Fruit fly (Drosophila melanogaster): ENCODE results near the gene Cyp4d2.

The Cyp4d2 gene

dm6 chrX:2208641-2209241 lies 32.9 kb downstream of the Cyp4d2 start:
- TF ChIP-seq h (optimal IDR thresholded peaks at IDR 0.05) (no peak), psq (optimal IDR thresholded peaks at IDR 0.05) (no peak), Myc (optimal IDR thresholded peaks at IDR 0.05) (no peak), insv (optimal IDR thresholded peaks at IDR 0.05) (no peak), Sin3A (optimal IDR thresholded peaks at IDR 0.05) (no peak)

- no peak for TF ChIP-seq Myc (optimal IDR thresholded peaks at IDR 0.05)
- no peak for TF ChIP-seq Sin3A (optimal IDR thresholded peaks at IDR 0.05)
- TF ChIP-seq psq (optimal IDR thresholded peaks at IDR 0.05) = no peak
- TF ChIP-seq h (optimal IDR thresholded peaks at IDR 0.05) = no peak
- TF ChIP-seq ttk (optimal IDR thresholded peaks at IDR 0.05) = no peak
- TF ChIP-seq insv (optimal IDR thresholded peaks at IDR 0.05) = no peak
These were observed 36.6 kb downstream of the Cyp4d2 start for dm6 chrX:2212327-2212820.

dm6 chrX:2213759-2214406 lies 38.1 kb downstream of the Cyp4d2 start, which contains the start of gene SmydA-8:
SmydA-8 (minus strand) TSS chrX:2213809.
- TF ChIP-seq Sin3A (optimal IDR thresholded peaks at IDR 0.05) = no peak
- no peak for TF ChIP-seq insv (optimal IDR thresholded peaks at IDR 0.05)
- no peak for TF ChIP-seq Myc (optimal IDR thresholded peaks at IDR 0.05)
- TF ChIP-seq psq (optimal IDR thresholded peaks at IDR 0.05) = no peak
- no peak for TF ChIP-seq ttk (optimal IDR thresholded peaks at IDR 0.05)
- no peak for TF ChIP-seq h (optimal IDR thresholded peaks at IDR 0.05)

dm6 chrX:2218455-2218854 lies 42.6 kb downstream of the Cyp4d2 start:
- TF ChIP-seq h (optimal IDR thresholded peaks at IDR 0.05) (no peak), Myc (optimal IDR thresholded peaks at IDR 0.05) (no peak), Sin3A (optimal IDR thresholded peaks at IDR 0.05) (no peak), psq (optimal IDR thresholded peaks at IDR 0.05) (no peak), ttk (optimal IDR thresholded peaks at IDR 0.05) (no peak), insv (optimal IDR thresholded peaks at IDR 0.05) (no peak)

- TF ChIP-seq ttk (optimal IDR thresholded peaks at IDR 0.05) = no peak
- TF ChIP-seq h (optimal IDR thresholded peaks at IDR 0.05) = no peak
- TF ChIP-seq insv (optimal IDR thresholded peaks at IDR 0.05) = no peak
- TF ChIP-seq psq (optimal IDR thresholded peaks at IDR 0.05) = no peak
- no peak for TF ChIP-seq Myc (optimal IDR thresholded peaks at IDR 0.05)
- no peak for TF ChIP-seq Sin3A (optimal IDR thresholded peaks at IDR 0.05)
These were observed 43.4 kb downstream of the Cyp4d2 start for dm6 chrX:2219246-2219645.

- TF ChIP-seq h (optimal IDR thresholded peaks at IDR 0.05) = no peak
- no peak for TF ChIP-seq insv (optimal IDR thresholded peaks at IDR 0.05)
These were observed 44.1 kb downstream of the Cyp4d2 start for dm6 chrX:2219899-2220298.

dm6 chrX:2221598-2221997 lies 45.8 kb downstream of the Cyp4d2 start:
- TF ChIP-seq psq (optimal IDR thresholded peaks at IDR 0.05) = no peak
- TF ChIP-seq Sin3A (optimal IDR thresholded peaks at IDR 0.05) = no peak
- TF ChIP-seq ttk (optimal IDR thresholded peaks at IDR 0.05) = no peak
- no peak for TF ChIP-seq insv (optimal IDR thresholded peaks at IDR 0.05)
- no peak for TF ChIP-seq h (optimal IDR thresholded peaks at IDR 0.05)
- no peak for TF ChIP-seq Myc (optimal IDR thresholded peaks at IDR 0.05)

dm6 chrX:2222181-2222790 lies 46.5 kb downstream of the Cyp4d2 start, which contains the start of gene Vinc:
Vinc (minus strand) TSS chrX:2222567.
- TF ChIP-seq h (optimal IDR thresholded peaks at IDR 0.05) (no peak), ttk (optimal IDR thresholded peaks at IDR 0.05) (no peak), psq (optimal IDR thresholded peaks at IDR 0.05) (no peak), insv (optimal IDR thresholded peaks at IDR 0.05) (no peak), Myc (optimal IDR thresholded peaks at IDR 0.05) (no peak), Sin3A (optimal IDR thresholded peaks at IDR 0.05) (no peak)

- TF ChIP-seq h (optimal IDR thresholded peaks at IDR 0.05) = no peak
- TF ChIP-seq Myc (optimal IDR thresholded peaks at IDR 0.05) = no peak
- no peak for TF ChIP-seq psq (optimal IDR thresholded peaks at IDR 0.05)
- TF ChIP-seq Sin3A (optimal IDR thresholded peaks at IDR 0.05) = no peak
- no peak for TF ChIP-seq insv (optimal IDR thresholded peaks at IDR 0.05)
- no peak for TF ChIP-seq ttk (optimal IDR thresholded peaks at IDR 0.05)
These were observed 47.6 kb downstream of the Cyp4d2 start, which contains the start of gene CG14052 for dm6 chrX:2223454-2223853. CG14052 (plus strand) TSS chrX:2223754.

dm6 chrX:2225138-2225537 lies 49.3 kb downstream of the Cyp4d2 start, which contains the start of gene pcx:
pcx (plus strand) TSS chrX:2225296.
- TF ChIP-seq insv (optimal IDR thresholded peaks at IDR 0.05) (no peak), Sin3A (optimal IDR thresholded peaks at IDR 0.05) (no peak), ttk (optimal IDR thresholded peaks at IDR 0.05) (no peak), Myc (optimal IDR thresholded peaks at IDR 0.05) (no peak), h (optimal IDR thresholded peaks at IDR 0.05) (no peak), psq (optimal IDR thresholded peaks at IDR 0.05) (no peak)

All from Kc167 (cell line).